Worm (Caenorhabditis elegans) whole organism, early embryonic: ENCODE results near the gene nspd-4.
A peak's percentile ranks its signal among the peaks of the same experiment; 100 is the strongest.
"Not testable (repeated sequence)": the region's sequence is repeated elsewhere in the genome, so short reads cannot be mapped to it uniquely, and the experiment has no call there.

ENCODE experiments used
- B0310.2 ChIP-seq: sonication (generic microtip); optimal IDR thresholded peaks from 2 replicates; lab custom pipeline; 2016; ENCODE audit warnings: mild to moderate bottlenecking, missing genetic modification characterization, missing compliant biosample characterization
- F13C5.2 ChIP-seq: sonication (generic microtip); optimal IDR thresholded peaks from 2 replicates; lab custom pipeline; 2017; ENCODE audit warnings: mild to moderate bottlenecking, missing genetic modification characterization, inconsistent platforms, missing compliant biosample characterization
- aly-1 ChIP-seq: sonication (generic microtip); optimal IDR thresholded peaks from 2 replicates; lab custom pipeline; 2016; ENCODE audit warnings: missing genetic modification characterization, missing compliant biosample characterization
- ama-1 ChIP-seq: fragments of 150-350 bp; optimal IDR thresholded peaks from 2 replicates; lab custom pipeline; 2014
- ceh-13 ChIP-seq: fragments of 200-800 bp; sonication (Bioruptor generic); optimal IDR thresholded peaks from 2 replicates; lab custom pipeline; 2018; ENCODE audit warnings: mild to moderate bottlenecking, missing genetic modification characterization, missing compliant biosample characterization
- ceh-36 ChIP-seq: sonication (generic microtip); optimal IDR thresholded peaks from 2 replicates; lab custom pipeline; 2016; ENCODE audit warnings: missing genetic modification characterization, inconsistent platforms, missing compliant biosample characterization
- ets-7 ChIP-seq: sonication (generic microtip); optimal IDR thresholded peaks from 2 replicates; lab custom pipeline; 2016; ENCODE audit warnings: missing genotype, missing genetic modification characterization, missing compliant biosample characterization
- flt-1 ChIP-seq: fragments of 200-800 bp; sonication (Bioruptor generic); IDR thresholded peaks from 2 replicates; pipeline ENCODE4 v1.3.6; 2022; ENCODE audit warnings: missing genetic modification characterization, missing compliant biosample characterization
- hmbx-1 ChIP-seq: sonication (generic microtip); optimal IDR thresholded peaks from 2 replicates; lab custom pipeline; 2016; ENCODE audit warnings: mild to moderate bottlenecking, missing genetic modification characterization, missing compliant biosample characterization
- hmg-4 ChIP-seq: fragments of 200-800 bp; sonication (Bioruptor generic); optimal IDR thresholded peaks from 2 replicates; lab custom pipeline; 2018; ENCODE audit warnings: mild to moderate bottlenecking, missing genetic modification characterization, missing compliant biosample characterization
- hnd-1 ChIP-seq: sonication (generic microtip); optimal IDR thresholded peaks from 2 replicates; lab custom pipeline; 2016; ENCODE audit warnings: missing genetic modification characterization, missing compliant biosample characterization
- pes-1 ChIP-seq: fragments of 200-800 bp; sonication (Bioruptor generic); IDR thresholded peaks from 2 replicates; pipeline ENCODE4 v1.3.6; 2022; ENCODE audit warnings: missing genetic modification reagents, missing genetic modification characterization, missing compliant biosample characterization
- scrt-1 ChIP-seq: fragments of 200-800 bp; sonication (Bioruptor generic); IDR thresholded peaks from 2 replicates; pipeline ENCODE4 v1.3.6; 2022; ENCODE audit warnings: missing genetic modification characterization, missing compliant biosample characterization
- sea-1 ChIP-seq: fragments of 200-800 bp; sonication (Bioruptor generic); conservative IDR thresholded peaks from 2 replicates; pipeline ENCODE4 v1.3.6; 2022; ENCODE audit warnings: missing genetic modification characterization, missing compliant biosample characterization
- tbx-11 ChIP-seq: fragments of 200-800 bp; sonication (Bioruptor generic); IDR thresholded peaks from 2 replicates; pipeline ENCODE4 v1.3.6; 2022; ENCODE audit warnings: missing genetic modification characterization, missing compliant biosample characterization
- tbx-37 ChIP-seq: fragments of 200-800 bp; sonication (Bioruptor generic); conservative IDR thresholded peaks from 2 replicates; pipeline ENCODE4 v1.3.6; 2022; ENCODE audit warnings: missing genetic modification reagents, missing genetic modification characterization, missing compliant biosample characterization
- tra-4 ChIP-seq: sonication (generic microtip); optimal IDR thresholded peaks from 2 replicates; lab custom pipeline; 2017; ENCODE audit warnings: missing genetic modification characterization, missing compliant biosample characterization

The nspd-4 gene

DNA sequence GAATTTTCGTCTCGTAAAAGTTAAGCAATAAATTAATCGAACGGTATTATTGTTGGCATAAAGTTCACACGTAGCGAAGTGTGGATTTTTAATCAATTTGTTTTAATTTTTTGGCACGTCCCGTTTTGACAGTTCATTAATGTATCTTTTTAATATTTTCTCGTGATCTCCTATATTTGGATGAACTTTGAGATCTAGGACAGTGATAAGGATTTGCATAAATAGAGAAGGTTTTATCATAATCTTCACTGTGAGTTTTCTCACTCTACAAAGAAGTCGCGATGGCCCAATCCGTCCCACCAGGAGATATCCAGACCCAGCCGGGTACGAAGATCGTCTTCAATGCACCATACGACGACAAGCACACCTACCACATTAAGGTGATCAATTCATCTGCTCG lies 17.3 kb upstream of the nspd-4 start, which contains the start of the genes C33F10.8 and msp-40:
TSS of gene C33F10.8 (minus strand) at position 101 of the 400 bp plus-strand sequence.
TSS of gene msp-40 (plus strand) at position 282 of the 400 bp plus-strand sequence.
- TF ChIP-seq tbx-11 (GFP tag; lab: Robert Waterston, UW); ets-7 (tag; lab: Kevin White, UChicago); ceh-13: not testable (repeated sequence)

DNA sequence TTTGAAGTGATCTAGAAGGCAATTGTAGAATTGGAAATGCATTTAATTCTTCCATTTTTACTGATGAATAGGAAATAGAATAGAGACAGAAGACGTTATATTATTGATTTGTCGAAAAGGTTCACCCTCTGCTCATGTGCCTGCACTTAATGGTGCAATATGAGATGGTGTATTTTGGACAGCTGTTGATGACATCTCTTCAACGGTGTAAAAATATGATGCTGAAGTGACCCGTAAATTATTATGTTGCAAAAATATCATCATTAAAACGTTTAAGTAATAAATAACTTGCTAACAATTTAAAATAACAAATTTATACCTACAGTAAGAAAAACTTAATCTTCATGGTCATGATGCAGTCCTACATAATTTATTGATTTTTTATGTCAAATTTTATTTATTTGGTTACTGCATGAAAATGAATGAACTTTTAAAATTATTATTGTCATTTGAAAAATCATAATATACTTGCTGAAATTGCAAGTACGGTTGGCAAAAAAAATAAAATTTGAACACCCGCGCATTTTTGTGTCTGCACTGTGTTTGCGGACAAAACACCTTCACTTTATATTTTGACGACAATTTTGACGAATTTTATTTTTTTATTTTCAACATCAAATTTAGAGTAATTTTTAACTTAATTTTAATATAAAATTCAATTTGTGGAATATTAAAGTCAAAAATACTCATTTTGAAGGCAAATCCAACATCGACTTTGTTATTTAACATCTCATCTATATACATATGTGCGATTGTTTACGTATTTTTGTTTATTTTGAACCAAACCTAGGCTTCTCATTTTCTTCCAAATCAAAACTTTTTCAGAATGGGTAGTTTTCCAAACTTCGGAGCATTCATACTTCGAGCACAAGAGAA lies 14.4 kb upstream of the nspd-4 start, which contains the start of the genes fbxb-88 and tbck-1:
TSS of gene fbxb-88 (minus strand) at position 151 of the 876 bp plus-strand sequence.
TSS of gene tbck-1 (plus strand) at position 826 of the 876 bp plus-strand sequence.
- TF ChIP-seq ets-7 (tag; lab: Kevin White, UChicago) (no peak), F13C5.2 (tag; lab: Kevin White, UChicago) (peak; percentile 46), pes-1 (GFP tag; lab: Robert Waterston, UW) (no peak), hnd-1 (tag; lab: Kevin White, UChicago) (no peak)

DNA sequence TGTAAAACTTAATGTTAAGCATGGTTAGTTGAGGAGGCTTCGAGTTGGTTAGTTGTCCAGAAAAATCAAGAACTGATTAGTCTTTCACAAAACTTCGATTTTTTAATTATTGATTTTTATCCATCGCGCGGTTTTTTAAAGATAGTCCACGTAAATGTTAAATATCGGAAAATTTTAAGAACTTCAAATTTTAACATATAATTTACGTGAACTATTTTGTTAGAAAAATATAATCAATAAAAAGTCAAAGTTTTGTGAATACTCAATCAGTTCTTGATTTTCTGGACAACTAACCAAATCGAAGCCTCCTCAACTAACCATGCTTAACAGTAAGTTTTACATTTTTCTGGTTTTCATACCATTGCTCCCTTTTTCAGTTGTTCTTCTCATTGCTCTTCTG lies 7.6 kb upstream of the nspd-4 start, which contains the start of the genes C33F10.11 and C33F10.1:
TSS of gene C33F10.11 (minus strand) at position 101 of the 400 bp plus-strand sequence.
TSS of gene C33F10.1 (plus strand) at position 263 of the 400 bp plus-strand sequence.
- TF ChIP-seq hmg-4 (GFP tag; lab: Kevin White, UChicago) (no peak), flt-1 (GFP tag; lab: Robert Waterston, UW) (no peak), ets-7 (tag; lab: Kevin White, UChicago) (no peak), ceh-13 (no peak), scrt-1 (GFP tag; lab: Robert Waterston, UW) (no peak), hnd-1 (tag; lab: Kevin White, UChicago) (no peak), ama-1 (lab: Kevin White, UChicago) (no peak), sea-1 (GFP tag; lab: Robert Waterston, UW) (no peak), pes-1 (GFP tag; lab: Robert Waterston, UW) (no peak), tbx-37 (no peak), ceh-36 (tag; lab: Kevin White, UChicago) (no peak), tra-4 (tag; lab: Kevin White, UChicago) (no peak), B0310.2 (tag; lab: Kevin White, UChicago) (no peak), hmbx-1 (no peak), tbx-11 (GFP tag; lab: Robert Waterston, UW) (no peak), aly-1 (tag; lab: Kevin White, UChicago) (no peak)

DNA sequence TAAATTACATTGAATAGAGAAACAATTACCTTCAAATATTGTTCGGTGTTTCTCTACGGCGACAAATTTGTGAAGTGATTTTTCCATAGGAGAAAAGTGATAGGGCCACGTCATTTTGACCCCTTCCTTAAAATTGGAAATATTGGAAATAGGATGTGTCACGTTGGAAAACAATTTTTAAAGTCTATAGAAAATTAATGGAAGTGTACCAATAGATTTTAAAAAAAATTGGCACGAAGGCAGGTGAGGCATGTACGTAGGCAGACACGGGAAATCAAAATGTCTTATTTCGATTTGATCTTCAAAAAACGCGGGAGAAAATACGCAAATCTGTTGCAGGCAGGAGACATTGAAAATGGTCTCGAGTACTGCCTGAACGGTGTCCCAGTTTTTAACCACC lies 4.7 kb upstream of the nspd-4 start, which contains the start of gene C33F10.12:
TSS of gene C33F10.12 (minus strand) at position 101 of the 400 bp plus-strand sequence.
- no peak for TF ChIP-seq ama-1 (lab: Kevin White, UChicago)
- TF ChIP-seq tbx-11 (GFP tag; lab: Robert Waterston, UW) = no peak
- TF ChIP-seq flt-1 (GFP tag; lab: Robert Waterston, UW) = no peak
- TF ChIP-seq aly-1 (tag; lab: Kevin White, UChicago) = no peak
- TF ChIP-seq tbx-37 = no peak
- no peak for TF ChIP-seq pes-1 (GFP tag; lab: Robert Waterston, UW)
- TF ChIP-seq scrt-1 (GFP tag; lab: Robert Waterston, UW) = no peak

DNA sequence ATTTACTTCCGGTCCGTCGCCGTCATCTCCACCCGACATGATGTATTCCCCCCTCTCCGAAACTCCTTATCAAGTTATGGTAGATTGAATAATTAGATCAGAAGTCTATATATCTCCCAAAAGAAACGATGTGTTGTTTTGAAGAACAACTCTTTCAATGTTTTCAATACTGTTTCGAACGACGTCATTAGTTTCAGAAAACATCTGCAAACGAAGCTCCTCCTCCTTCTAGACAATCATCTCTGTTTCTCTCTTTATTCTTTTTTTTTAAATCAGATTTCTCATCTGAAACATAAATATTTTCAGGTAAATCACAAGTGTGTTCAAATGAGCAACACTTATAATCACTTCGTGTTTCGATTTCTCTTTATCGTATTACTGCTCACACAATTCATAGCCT lies 7.5 kb downstream of the nspd-4 start, which contains the start of gene T23B7.3:
TSS of gene T23B7.3 (plus strand) at position 301 of the 400 bp plus-strand sequence.
- TF ChIP-seq flt-1 (GFP tag; lab: Robert Waterston, UW) (no peak), hmg-4 (GFP tag; lab: Kevin White, UChicago) (no peak), tbx-11 (GFP tag; lab: Robert Waterston, UW) (no peak), tbx-37 (no peak), hnd-1 (tag; lab: Kevin White, UChicago) (no peak), tra-4 (tag; lab: Kevin White, UChicago) (no peak), ama-1 (lab: Kevin White, UChicago) (no peak), sea-1 (GFP tag; lab: Robert Waterston, UW) (no peak), B0310.2 (tag; lab: Kevin White, UChicago) (no peak), pes-1 (GFP tag; lab: Robert Waterston, UW) (no peak), scrt-1 (GFP tag; lab: Robert Waterston, UW) (no peak), F13C5.2 (tag; lab: Kevin White, UChicago) (no peak), ceh-13 (no peak), ets-7 (tag; lab: Kevin White, UChicago) (no peak), aly-1 (tag; lab: Kevin White, UChicago) (no peak), ceh-36 (tag; lab: Kevin White, UChicago) (no peak), hmbx-1 (no peak)

DNA sequence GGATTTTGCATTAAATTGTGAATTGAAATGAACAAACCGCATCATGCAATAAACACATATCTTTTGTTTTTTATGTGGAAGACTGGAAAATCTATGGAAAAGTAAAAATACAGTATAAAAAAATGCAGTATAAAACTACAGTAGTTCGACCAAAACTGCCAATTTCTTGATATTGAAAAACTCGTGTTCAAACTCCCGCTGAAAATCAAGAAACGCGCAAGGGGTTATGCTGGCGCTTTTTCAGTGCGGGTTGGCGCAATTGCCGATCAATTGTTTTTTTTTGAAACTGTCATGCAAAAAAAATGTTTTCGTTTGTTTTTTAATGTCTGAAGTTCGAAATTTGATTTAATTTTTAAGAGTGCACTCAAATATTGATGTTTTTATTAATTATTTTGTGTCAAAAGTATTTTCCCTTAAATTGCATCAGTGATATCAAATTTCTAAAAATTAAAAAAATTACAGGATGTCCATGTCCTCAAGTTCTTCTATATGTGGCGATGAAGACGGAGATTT lies 9.2 kb downstream of the nspd-4 start, which contains the start of gene dnj-9:
TSS of gene dnj-9 (plus strand) at position 463 of the 513 bp plus-strand sequence.
- TF ChIP-seq hnd-1 (tag; lab: Kevin White, UChicago) (peak; percentile 32), tbx-11 (GFP tag; lab: Robert Waterston, UW) (no peak), ceh-13 (no peak), flt-1 (GFP tag; lab: Robert Waterston, UW) (peak; percentile 62; the same call in 1 of the 2 replicates), scrt-1 (GFP tag; lab: Robert Waterston, UW) (peak; percentile 59; the same call in 1 of the 2 replicates), ets-7 (tag; lab: Kevin White, UChicago) (no peak), tra-4 (tag; lab: Kevin White, UChicago) (no peak), hmg-4 (GFP tag; lab: Kevin White, UChicago) (no peak), F13C5.2 (tag; lab: Kevin White, UChicago) (peak; percentile 68), pes-1 (GFP tag; lab: Robert Waterston, UW) (peak; percentile 48; the same call in 1 of the 2 replicates), hmbx-1 (peak; percentile 29), B0310.2 (tag; lab: Kevin White, UChicago) (no peak), tbx-37 (0 out of 2 replicates have a peak, but pooled peaks have one; percentile 31), ceh-36 (tag; lab: Kevin White, UChicago) (peak; percentile 30), aly-1 (tag; lab: Kevin White, UChicago) (no peak), ama-1 (lab: Kevin White, UChicago) (no peak), sea-1 (GFP tag; lab: Robert Waterston, UW) (no peak)
